Fruit fly (Drosophila melanogaster) whole organism, adult: ENCODE results near the gene CG7179.

Source experiments
- CG11617 ChIP-seq: fragments of 200-800 bp; sonication (Bioruptor generic); optimal IDR thresholded peaks from 2 replicates; lab custom pipeline; 2017; ENCODE audit warnings: mild to moderate bottlenecking, missing biosample characterization, missing genetic modification reagents, missing genetic modification characterization
- CG12768 ChIP-seq: fragments of 200-800 bp; sonication (Bioruptor generic); optimal IDR thresholded peaks from 2 replicates; lab custom pipeline; 2017; ENCODE audit warnings: missing biosample characterization, missing genetic modification characterization, mild to moderate bottlenecking, moderate library complexity, missing genetic modification reagents
- CG14711 ChIP-seq: fragments of 200-800 bp; sonication (Bioruptor generic); optimal IDR thresholded peaks from 2 replicates; lab custom pipeline; 2018; ENCODE audit warnings: missing biosample characterization, mild to moderate bottlenecking, missing genetic modification characterization, moderate library complexity
- CG1620 ChIP-seq: fragments of 200-800 bp; sonication (Bioruptor generic); optimal IDR thresholded peaks from 2 replicates; lab custom pipeline; 2016; ENCODE audit warnings: missing biosample characterization, missing genetic modification characterization
- CG33017 ChIP-seq: fragments of 200-800 bp; sonication (Bioruptor generic); optimal IDR thresholded peaks from 2 replicates; lab custom pipeline; 2018; ENCODE audit warnings: missing biosample characterization, mild to moderate bottlenecking, missing genetic modification characterization, moderate library complexity
- CG7045 ChIP-seq: fragments of 200-800 bp; sonication (Bioruptor generic); optimal IDR thresholded peaks from 2 replicates; lab custom pipeline; 2017; ENCODE audit warnings: missing biosample characterization, mild to moderate bottlenecking, missing genetic modification characterization
- CG7101 ChIP-seq: fragments of 200-800 bp; sonication (Bioruptor generic); optimal IDR thresholded peaks from 2 replicates; lab custom pipeline; 2018; ENCODE audit warnings: missing biosample characterization, mild to moderate bottlenecking, missing genetic modification characterization, moderate library complexity
- Hr96 ChIP-seq: fragments of 200-800 bp; sonication (Bioruptor generic); optimal IDR thresholded peaks from 2 replicates; lab custom pipeline; 2016; ENCODE audit warnings: missing biosample characterization, missing genetic modification characterization
- bab1 ChIP-seq: fragments of 200-800 bp; sonication (Bioruptor generic); optimal IDR thresholded peaks from 3 replicates; lab custom pipeline; 2019; ENCODE audit warnings: missing biosample characterization, mild to moderate bottlenecking, missing genetic modification characterization, moderate library complexity
- kay ChIP-seq: fragments of 200-800 bp; sonication (Bioruptor generic); peaks from one replicate; lab custom pipeline; 2016; ENCODE audit warnings: missing biosample characterization, missing genetic modification characterization, borderline replicate concordance
- ovo ChIP-seq: fragments of 200-800 bp; sonication (Bioruptor generic); optimal IDR thresholded peaks from 2 replicates; lab custom pipeline; 2016; ENCODE audit warnings: missing biosample characterization, missing genetic modification characterization
- pad ChIP-seq: fragments of 200-800 bp; sonication (Bioruptor generic); optimal IDR thresholded peaks from 3 replicates; lab custom pipeline; 2017; ENCODE audit warnings: missing biosample characterization, missing genetic modification characterization, mild to moderate bottlenecking, moderate library complexity, missing genetic modification reagents
- tj ChIP-seq: fragments of 200-800 bp; sonication (Bioruptor generic); optimal IDR thresholded peaks from 3 replicates; lab custom pipeline; 2017; ENCODE audit warnings: missing biosample characterization, mild to moderate bottlenecking, missing genetic modification characterization, moderate library complexity
- toe ChIP-seq: fragments of 200-800 bp; sonication (Bioruptor generic); optimal IDR thresholded peaks from 2 replicates; lab custom pipeline; 2016; ENCODE audit warnings: missing biosample characterization, missing genetic modification characterization

DNA sequence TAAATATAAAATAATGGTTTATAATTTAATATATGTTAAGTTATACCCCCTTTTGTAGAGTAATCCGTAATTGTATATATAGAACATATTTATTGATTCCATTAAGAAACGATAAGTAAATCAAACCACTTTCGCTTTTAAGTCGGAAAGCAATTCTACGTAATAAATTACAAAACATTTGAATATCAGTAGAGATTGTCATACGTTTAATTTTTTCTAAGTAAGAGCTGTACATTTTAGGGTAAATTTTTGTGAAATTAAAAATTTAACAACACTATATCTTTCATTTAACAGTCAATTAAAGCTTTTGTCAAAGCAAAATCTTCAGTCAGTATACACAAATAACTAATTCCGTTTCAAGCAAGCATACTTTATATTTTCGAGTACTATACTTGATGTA is 24.0 kb downstream of the CG7179 start, which contains the start of gene CG46025:
- TF ChIP-seq CG7045 (GFP tag; lab: Kevin White, UChicago), result no peak
- no peak for TF ChIP-seq CG7101 (tag; lab: Kevin White, UChicago)
- no peak for TF ChIP-seq ovo
- TF ChIP-seq CG11617 (GFP tag; lab: Kevin White, UChicago), result no peak
- TF ChIP-seq Hr96 (GFP tag; lab: Kevin White, UChicago), result no peak
- no peak for TF ChIP-seq kay
- no peak for TF ChIP-seq bab1
- no peak for TF ChIP-seq tj
- TF ChIP-seq CG14711 (tag; lab: Kevin White, UChicago), result no peak
- TF ChIP-seq toe (GFP tag; lab: Kevin White, UChicago), result no peak
- no peak for TF ChIP-seq CG12768 (GFP tag; lab: Kevin White, UChicago)
- TF ChIP-seq pad (GFP tag; lab: Kevin White, UChicago), result no peak
- no peak for TF ChIP-seq CG33017 (tag; lab: Kevin White, UChicago)
- TF ChIP-seq CG1620 (GFP tag; lab: Kevin White, UChicago), result no peak
